Fruit fly (Drosophila melanogaster) whole organism, pupa: Measurements from ENCODE around the gene Snr1.

Experiments
- CG10348 ChIP-seq: fragments of 200-800 bp; sonication (Bioruptor generic); IDR thresholded peaks from 2 replicates; pipeline ENCODE4 v1.3.6; 2022; ENCODE audit warnings: missing biosample characterization, missing genetic modification characterization
- CG12605 ChIP-seq: fragments of 200-800 bp; sonication (Bioruptor generic); IDR thresholded peaks from 2 replicates; pipeline ENCODE4 v1.3.6; 2022; ENCODE audit warnings: missing biosample characterization, missing genetic modification characterization
- CG13204 ChIP-seq: fragments of 200-800 bp; sonication (Bioruptor generic); optimal IDR thresholded peaks from 2 replicates; lab custom pipeline; 2018; ENCODE audit warnings: missing biosample characterization, mild to moderate bottlenecking, missing genetic modification characterization, moderate library complexity
- CG14655 ChIP-seq: fragments of 200-800 bp; sonication (Bioruptor generic); optimal IDR thresholded peaks from 3 replicates; lab custom pipeline; 2017; ENCODE audit warnings: mild to moderate bottlenecking, missing biosample characterization, missing genetic modification reagents, missing genetic modification characterization
- CG15710 ChIP-seq: fragments of 200-800 bp; sonication (Bioruptor generic); optimal IDR thresholded peaks from 2 replicates; lab custom pipeline; 2018; ENCODE audit warnings: missing biosample characterization, mild to moderate bottlenecking, missing genetic modification characterization, moderate library complexity
- CG17806 ChIP-seq: fragments of 200-800 bp; sonication (Bioruptor generic); optimal IDR thresholded peaks from 2 replicates; lab custom pipeline; 2018; ENCODE audit warnings: missing biosample characterization, mild to moderate bottlenecking, missing genetic modification characterization, moderate library complexity
- CG32121 ChIP-seq: fragments of 200-800 bp; sonication (Bioruptor generic); IDR thresholded peaks from 2 replicates; pipeline ENCODE4 v1.3.6; 2022; ENCODE audit warnings: missing biosample characterization, missing genetic modification characterization
- CG34367 ChIP-seq: fragments of 200-800 bp; sonication (Bioruptor generic); optimal IDR thresholded peaks from 2 replicates; lab custom pipeline; 2018; ENCODE audit warnings: missing biosample characterization, mild to moderate bottlenecking, missing genetic modification characterization
- CG4496 ChIP-seq: fragments of 200-800 bp; sonication (Bioruptor generic); IDR thresholded peaks from 3 replicates; pipeline ENCODE4 v1.3.6; 2022; ENCODE audit warnings: missing biosample characterization, missing genetic modification characterization
- CG8159 ChIP-seq: fragments of 200-800 bp; sonication (Bioruptor generic); optimal IDR thresholded peaks from 3 replicates; lab custom pipeline; 2018; ENCODE audit warnings: missing biosample characterization, mild to moderate bottlenecking, missing genetic modification characterization, moderate library complexity
- CG8301 ChIP-seq: fragments of 200-800 bp; sonication (Bioruptor generic); optimal IDR thresholded peaks from 2 replicates; lab custom pipeline; 2018; ENCODE audit warnings: missing biosample characterization, mild to moderate bottlenecking, missing genetic modification characterization
- CG9948 ChIP-seq: fragments of 200-800 bp; sonication (Bioruptor generic); optimal IDR thresholded peaks from 2 replicates; lab custom pipeline; 2018; ENCODE audit warnings: missing biosample characterization, mild to moderate bottlenecking, missing genetic modification characterization, moderate library complexity
- D1 ChIP-seq: fragments of 200-800 bp; sonication (Bioruptor generic); optimal IDR thresholded peaks from 2 replicates; lab custom pipeline; 2018; ENCODE audit warnings: missing biosample characterization, mild to moderate bottlenecking, missing genetic modification characterization, moderate library complexity
- EcR ChIP-seq: fragments of 200-800 bp; sonication (Bioruptor generic); optimal IDR thresholded peaks from 3 replicates; lab custom pipeline; 2019; ENCODE audit warnings: missing biosample characterization, missing genetic modification characterization, mild to moderate bottlenecking, moderate library complexity, missing genetic modification reagents
- Ets98B ChIP-seq: fragments of 200-800 bp; sonication (Bioruptor generic); IDR thresholded peaks from 2 replicates; pipeline ENCODE4 v1.3.6; 2022; ENCODE audit warnings: missing biosample characterization, missing genetic modification characterization
- Pif1A ChIP-seq: fragments of 200-800 bp; sonication (Bioruptor generic); optimal IDR thresholded peaks from 3 replicates; lab custom pipeline; 2016; ENCODE audit warnings: missing biosample characterization, missing genetic modification characterization
- Pif1B ChIP-seq: fragments of 200-800 bp; sonication (Bioruptor generic); optimal IDR thresholded peaks from 3 replicates; lab custom pipeline; 2016; ENCODE audit warnings: missing biosample characterization, missing genetic modification characterization
- Snoo ChIP-seq: fragments of 200-800 bp; sonication (Bioruptor generic); optimal IDR thresholded peaks from 3 replicates; lab custom pipeline; 2017; ENCODE audit warnings: missing biosample characterization, mild to moderate bottlenecking, missing genetic modification characterization, inconsistent platforms
- fd96Ca ChIP-seq: fragments of 200-800 bp; sonication (Bioruptor generic); IDR thresholded peaks from 3 replicates; pipeline ENCODE4 v1.3.6; 2022; ENCODE audit warnings: missing biosample characterization, missing genetic modification characterization
- gl ChIP-seq: fragments of 200-800 bp; sonication (Bioruptor generic); optimal IDR thresholded peaks from 2 replicates; lab custom pipeline; 2018; ENCODE audit warnings: missing biosample characterization, mild to moderate bottlenecking, missing genetic modification characterization
- rn ChIP-seq: fragments of 200-800 bp; sonication (Bioruptor generic); IDR thresholded peaks from 2 replicates; pipeline ENCODE4 v1.3.6; 2022; ENCODE audit warnings: missing biosample characterization, missing genetic modification characterization

Gene Snr1

dm6 chr3R:5470586-5471283 is at the start of gene Snr1, which contains the start of gene mRpL44:
Gene Snr1 (plus strand): TSS chr3R:5470926.
Gene mRpL44 (minus strand): TSS chr3R:5470636.
- TF ChIP-seq CG34367 (tag; lab: Kevin White, UChicago) (no peak), CG12605 (no peak), CG14655 (GFP tag; lab: Kevin White, UChicago) (no peak), CG13204 (no peak), CG8301 (tag; lab: Kevin White, UChicago) (no peak), Pif1A (GFP tag; lab: Kevin White, UChicago) (no peak), CG8159 (tag; lab: Kevin White, UChicago) (no peak), fd96Ca (GFP tag; lab: Robert Waterston, UW) (0 out of 3 replicates have a peak, but pooled peaks have one; percentile 49), D1 (tag; lab: Kevin White, UChicago) (no peak), rn (GFP tag; lab: Robert Waterston, UW) (no peak), CG15710 (peak; percentile 50), CG4496 (GFP tag; lab: Robert Waterston, UW) (0 out of 3 replicates have a peak, but pooled peaks have one; percentile 21), CG9948 (peak; percentile 7), Pif1B (GFP tag; lab: Kevin White, UChicago) (no peak), CG10348 (no peak), CG32121 (GFP tag; lab: Robert Waterston, UW) (0 out of 2 replicates have a peak, but pooled peaks have one; percentile 9), Ets98B (GFP tag; lab: Robert Waterston, UW) (no peak), EcR (GFP tag; lab: Kevin White, UChicago) (no peak), gl (tag; lab: Kevin White, UChicago) (no peak), Snoo (tag; lab: Kevin White, UChicago) (peak; percentile 55), CG17806 (tag; lab: Kevin White, UChicago) (no peak)

dm6 chr3R:5422123-5422522 is 48.6 kb upstream of the Snr1 start:
- TF ChIP-seq CG8159 (tag; lab: Kevin White, UChicago) = peak; percentile 3
- TF ChIP-seq Ets98B (GFP tag; lab: Robert Waterston, UW) = peak; percentile 50; the same call in 1 of the 2 replicates
- no peak for TF ChIP-seq rn (GFP tag; lab: Robert Waterston, UW)
- TF ChIP-seq CG12605 = no peak
- TF ChIP-seq CG34367 (tag; lab: Kevin White, UChicago) = no peak
- no peak for TF ChIP-seq CG15710
- TF ChIP-seq CG14655 (GFP tag; lab: Kevin White, UChicago) = peak; percentile 11
- TF ChIP-seq CG17806 (tag; lab: Kevin White, UChicago) = no peak
- no peak for TF ChIP-seq CG32121 (GFP tag; lab: Robert Waterston, UW)
- no peak for TF ChIP-seq CG13204
- no peak for TF ChIP-seq Pif1B (GFP tag; lab: Kevin White, UChicago)
- TF ChIP-seq Snoo (tag; lab: Kevin White, UChicago) = no peak
- peak; percentile 59; the same call in 1 of the 3 replicates for TF ChIP-seq CG4496 (GFP tag; lab: Robert Waterston, UW)
- no peak; the same call in 2 of the 3 replicates for TF ChIP-seq fd96Ca (GFP tag; lab: Robert Waterston, UW)
- no peak for TF ChIP-seq EcR (GFP tag; lab: Kevin White, UChicago)
- no peak for TF ChIP-seq D1 (tag; lab: Kevin White, UChicago)
- no peak for TF ChIP-seq CG9948
- no peak for TF ChIP-seq CG8301 (tag; lab: Kevin White, UChicago)
- no peak for TF ChIP-seq gl (tag; lab: Kevin White, UChicago)
- no peak for TF ChIP-seq Pif1A (GFP tag; lab: Kevin White, UChicago)
- no peak for TF ChIP-seq CG10348

dm6 chr3R:5427157-5427556 is 43.6 kb upstream of the Snr1 start, which contains the start of gene CG12147:
Gene CG12147 (minus strand): TSS chr3R:5427257.
- TF ChIP-seq CG13204 (no peak), CG10348 (no peak), CG32121 (GFP tag; lab: Robert Waterston, UW) (no peak), Pif1A (GFP tag; lab: Kevin White, UChicago) (no peak), D1 (tag; lab: Kevin White, UChicago) (no peak), gl (tag; lab: Kevin White, UChicago) (no peak), CG12605 (no peak), Ets98B (GFP tag; lab: Robert Waterston, UW) (no peak)

dm6 chr3R:5429786-5430185 is 40.9 kb upstream of the Snr1 start:
- no peak for TF ChIP-seq CG8301 (tag; lab: Kevin White, UChicago)
- TF ChIP-seq CG8159 (tag; lab: Kevin White, UChicago) = no peak
- TF ChIP-seq, all 21 proteins: peak for 0

dm6 chr3R:5438750-5439149 is 32.0 kb upstream of the Snr1 start:
- no peak for TF ChIP-seq CG17806 (tag; lab: Kevin White, UChicago)
- TF ChIP-seq CG15710 = no peak
- TF ChIP-seq CG8159 (tag; lab: Kevin White, UChicago) = no peak
- no peak for TF ChIP-seq gl (tag; lab: Kevin White, UChicago)
- no peak for TF ChIP-seq CG32121 (GFP tag; lab: Robert Waterston, UW)
- TF ChIP-seq Snoo (tag; lab: Kevin White, UChicago) = no peak
- no peak for TF ChIP-seq Ets98B (GFP tag; lab: Robert Waterston, UW)
- no peak for TF ChIP-seq CG13204
- no peak for TF ChIP-seq Pif1B (GFP tag; lab: Kevin White, UChicago)
- no peak for TF ChIP-seq D1 (tag; lab: Kevin White, UChicago)

DNA sequence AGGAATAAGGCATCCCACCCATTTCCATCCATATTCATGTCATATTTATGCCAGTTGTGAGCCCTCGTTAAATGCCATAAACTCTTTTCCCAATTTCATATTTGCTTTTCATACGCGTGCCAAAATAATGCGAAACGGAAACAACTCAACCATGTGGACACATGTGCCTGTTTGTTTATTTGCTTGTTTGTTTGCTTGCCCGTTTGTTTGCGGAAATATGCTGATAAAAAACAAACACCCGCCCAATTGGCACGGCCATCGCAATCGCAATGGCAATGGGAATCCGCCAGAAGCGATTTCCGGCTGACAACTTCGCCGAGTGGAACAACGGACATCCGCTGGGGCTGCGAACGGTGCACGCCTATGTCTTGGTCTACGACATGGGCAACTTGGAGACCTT is 16.4 kb upstream of the Snr1 start:
- TF ChIP-seq CG8159 (tag; lab: Kevin White, UChicago) = no peak
- TF ChIP-seq CG13204 = no peak
- no peak for TF ChIP-seq EcR (GFP tag; lab: Kevin White, UChicago)
- TF ChIP-seq D1 (tag; lab: Kevin White, UChicago) = no peak
- TF ChIP-seq gl (tag; lab: Kevin White, UChicago) = no peak
- no peak for TF ChIP-seq CG12605
- no peak for TF ChIP-seq CG15710
- TF ChIP-seq fd96Ca (GFP tag; lab: Robert Waterston, UW) = no peak
- TF ChIP-seq CG34367 (tag; lab: Kevin White, UChicago) = no peak
- no peak for TF ChIP-seq Pif1A (GFP tag; lab: Kevin White, UChicago)
- TF ChIP-seq CG4496 (GFP tag; lab: Robert Waterston, UW) = no peak
- no peak for TF ChIP-seq Ets98B (GFP tag; lab: Robert Waterston, UW)
- no peak for TF ChIP-seq CG32121 (GFP tag; lab: Robert Waterston, UW)
- no peak for TF ChIP-seq CG10348
- no peak for TF ChIP-seq Pif1B (GFP tag; lab: Kevin White, UChicago)
- TF ChIP-seq CG8301 (tag; lab: Kevin White, UChicago) = no peak
- TF ChIP-seq Snoo (tag; lab: Kevin White, UChicago) = no peak
- TF ChIP-seq CG9948 = no peak
- no peak for TF ChIP-seq CG17806 (tag; lab: Kevin White, UChicago)
